Worm (Caenorhabditis elegans) whole organism, L2 larva: ENCODE data around the gene nhr-19.

ENCODE experiments used
- C34F6.9 ChIP-seq: fragments of 150-350 bp; optimal IDR thresholded peaks from 2 replicates; lab custom pipeline; 2014; ENCODE audit warnings: missing biosample characterization, missing genetic modification characterization
- F13H6.1 ChIP-seq: sonication (generic microtip); optimal IDR thresholded peaks from 2 replicates; lab custom pipeline; 2016; ENCODE audit warnings: missing genetic modification characterization, missing compliant biosample characterization
- R02D3.7 ChIP-seq: fragments of 150-350 bp; optimal IDR thresholded peaks from 2 replicates; lab custom pipeline; 2014; ENCODE audit warnings: missing biosample characterization, missing genetic modification characterization
- Y55F3AM.14 ChIP-seq: fragments of 200-800 bp; sonication (Bioruptor generic); optimal IDR thresholded peaks from 2 replicates; lab custom pipeline; 2018; ENCODE audit warnings: mild to moderate bottlenecking, missing genetic modification characterization, missing compliant biosample characterization
- ZK546.5 ChIP-seq: sonication (generic microtip); optimal IDR thresholded peaks from 2 replicates; lab custom pipeline; 2017; ENCODE audit warnings: missing biosample characterization, missing genetic modification characterization
- ama-1 ChIP-seq: fragments of 150-350 bp; optimal IDR thresholded peaks from 2 replicates; lab custom pipeline; 2018; ENCODE audit warnings: inconsistent platforms
- blmp-1 ChIP-seq: sonication (generic microtip); optimal IDR thresholded peaks from 2 replicates; lab custom pipeline; 2017; ENCODE audit warnings: missing genetic modification characterization, mild to moderate bottlenecking, missing compliant biosample characterization, antibody characterized with exemption, moderate library complexity; ENCODE audit not compliant: insufficient read depth
- ceh-16 ChIP-seq: fragments of 150-350 bp; optimal IDR thresholded peaks from 2 replicates; lab custom pipeline; 2014; ENCODE audit warnings: missing biosample characterization, missing genetic modification characterization
- ceh-82 ChIP-seq: fragments of 150-350 bp; optimal IDR thresholded peaks from 2 replicates; lab custom pipeline; 2014; ENCODE audit warnings: missing biosample characterization, missing genetic modification characterization
- crh-2 ChIP-seq: sonication (generic microtip); optimal IDR thresholded peaks from 2 replicates; lab custom pipeline; 2017; ENCODE audit warnings: missing biosample characterization, missing genetic modification characterization
- dmd-4 ChIP-seq: sonication (generic microtip); optimal IDR thresholded peaks from 2 replicates; lab custom pipeline; 2017; ENCODE audit warnings: missing biosample characterization, missing genetic modification characterization
- elt-1 ChIP-seq: fragments of 150-350 bp; optimal IDR thresholded peaks from 2 replicates; lab custom pipeline; 2014; ENCODE audit warnings: missing biosample characterization, missing genetic modification characterization
- elt-3 ChIP-seq: sonication (generic microtip); optimal IDR thresholded peaks from 2 replicates; lab custom pipeline; 2017; ENCODE audit warnings: missing biosample characterization, missing genetic modification characterization
- fos-1 ChIP-seq: fragments of 150-350 bp; optimal IDR thresholded peaks from 2 replicates; lab custom pipeline; 2014; ENCODE audit warnings: missing biosample characterization, missing genetic modification characterization
- gmeb-1 ChIP-seq: fragments of 150-350 bp; optimal IDR thresholded peaks from 2 replicates; lab custom pipeline; 2014; ENCODE audit warnings: missing biosample characterization, missing genetic modification characterization
- lin-11 ChIP-seq: fragments of 150-350 bp; sonication (generic microtip); optimal IDR thresholded peaks from 2 replicates; lab custom pipeline; 2014; ENCODE audit warnings: missing biosample characterization, missing genetic modification characterization, inconsistent platforms, mixed read lengths
- lin-13 ChIP-seq: fragments of 150-350 bp; optimal IDR thresholded peaks from 2 replicates; lab custom pipeline; 2014; ENCODE audit warnings: missing biosample characterization, missing genetic modification reagents, missing genetic modification characterization
- lsy-2 ChIP-seq, 2 experiments: fragments of 150-350 bp in 1 of 2; sonication (generic microtip) in 1 of 2; optimal IDR thresholded peaks; 2 replicates each; lab custom pipeline; 2014 to 2017; ENCODE audit warnings: missing biosample characterization in 2 of 2, missing genetic modification characterization in 2 of 2
- mbf-1 ChIP-seq: sonication (generic microtip); optimal IDR thresholded peaks from 2 replicates; lab custom pipeline; 2017; ENCODE audit warnings: missing biosample characterization, missing genetic modification characterization
- nhr-10 ChIP-seq: sonication (generic microtip); optimal IDR thresholded peaks from 2 replicates; lab custom pipeline; 2017; ENCODE audit warnings: missing biosample characterization, missing genetic modification characterization
- nhr-11 ChIP-seq: fragments of 150-350 bp; optimal IDR thresholded peaks from 2 replicates; lab custom pipeline; 2014; ENCODE audit warnings: missing biosample characterization, missing genetic modification characterization
- nhr-12 ChIP-seq: fragments of 150-350 bp; optimal IDR thresholded peaks from 2 replicates; lab custom pipeline; 2014; ENCODE audit warnings: missing biosample characterization, missing genetic modification characterization
- nhr-129 ChIP-seq: fragments of 150-350 bp; optimal IDR thresholded peaks from 2 replicates; lab custom pipeline; 2014; ENCODE audit warnings: missing biosample characterization, missing genetic modification characterization
- nhr-21 ChIP-seq: fragments of 150-350 bp; optimal IDR thresholded peaks from 2 replicates; lab custom pipeline; 2014; ENCODE audit warnings: missing biosample characterization, missing genetic modification characterization
- nhr-237 ChIP-seq: fragments of 150-350 bp; optimal IDR thresholded peaks from 2 replicates; lab custom pipeline; 2014; ENCODE audit warnings: missing biosample characterization, missing genetic modification characterization
- nhr-25 ChIP-seq: fragments of 150-350 bp; sonication (generic microtip); optimal IDR thresholded peaks from 3 replicates; lab custom pipeline; 2014; ENCODE audit warnings: missing biosample characterization, missing genetic modification characterization
- nhr-6 ChIP-seq: fragments of 150-350 bp; optimal IDR thresholded peaks from 2 replicates; lab custom pipeline; 2014; ENCODE audit warnings: missing biosample characterization, missing genetic modification characterization
- sma-3 ChIP-seq: sonication (generic microtip); optimal IDR thresholded peaks from 2 replicates; lab custom pipeline; 2016; ENCODE audit warnings: missing genetic modification reagents, missing genetic modification characterization, missing compliant biosample characterization
- sma-9 ChIP-seq, 2 experiments: fragments of 150-350 bp in 1 of 2; sonication (generic microtip) in 1 of 2; optimal IDR thresholded peaks; 2 replicates each; lab custom pipeline; 2014 to 2016; ENCODE audit warnings: missing genetic modification characterization in 2 of 2, mild to moderate bottlenecking in 1 of 2, missing biosample characterization in 1 of 2, missing compliant biosample characterization in 1 of 2, missing genetic modification reagents in 1 of 2, moderate library complexity in 1 of 2
- snpc-4 ChIP-seq: fragments of 150-350 bp; optimal IDR thresholded peaks from 2 replicates; lab custom pipeline; 2014; ENCODE audit warnings: missing biosample characterization, missing genetic modification characterization
- unc-39 ChIP-seq: fragments of 150-350 bp; optimal IDR thresholded peaks from 2 replicates; lab custom pipeline; 2014; ENCODE audit warnings: missing biosample characterization, missing genetic modification characterization
- unc-55 ChIP-seq: fragments of 150-350 bp; sonication (generic microtip); optimal IDR thresholded peaks from 3 replicates; lab custom pipeline; 2014; ENCODE audit warnings: missing biosample characterization, missing genetic modification reagents, missing genetic modification characterization
- unc-62 ChIP-seq: fragments of 150-350 bp; optimal IDR thresholded peaks from 2 replicates; lab custom pipeline; 2014; ENCODE audit warnings: missing biosample characterization, missing genetic modification reagents, missing genetic modification characterization
- zag-1 ChIP-seq: fragments of 150-350 bp; optimal IDR thresholded peaks from 2 replicates; lab custom pipeline; 2014; ENCODE audit warnings: missing biosample characterization, missing genetic modification characterization
- ztf-4 ChIP-seq: fragments of 150-350 bp; optimal IDR thresholded peaks from 2 replicates; lab custom pipeline; 2014; ENCODE audit warnings: missing biosample characterization, missing genetic modification characterization

nhr-19 gene

ce11 chrII:9624110-9624695 is 18.9 kb upstream of the nhr-19 start, which contains the start of the genes dnj-20 and ZK1307.8:
TSS of gene dnj-20 (minus strand) at chrII:9624176.
TSS of gene ZK1307.8 (plus strand) at chrII:9624613.
- no peak for TF ChIP-seq nhr-10 (tag; lab: Kevin White, UChicago)
- no peak for TF ChIP-seq nhr-25 (tag; lab: Kevin White, UChicago)
- TF ChIP-seq unc-55 (GFP tag; lab: Kevin White, UChicago) = peak; percentile 38
- peak; percentile 23 for TF ChIP-seq fos-1 (tag; lab: Kevin White, UChicago)
- no peak for TF ChIP-seq ceh-16 (tag; lab: Kevin White, UChicago)
- TF ChIP-seq zag-1 (tag; lab: Kevin White, UChicago) = no peak
- peak; percentile 79 for TF ChIP-seq crh-2 (tag; lab: Kevin White, UChicago)
- TF ChIP-seq C34F6.9 = peak; percentile 43
- TF ChIP-seq lsy-2 (tag; optimal IDR thresholded peaks at IDR 0.05; lab: Kevin White, UChicago) = peak in 1 of 2 experiments; percentile 55
- TF ChIP-seq snpc-4 (tag; lab: Kevin White, UChicago) = no peak
- peak; percentile 15 for TF ChIP-seq gmeb-1 (tag; lab: Kevin White, UChicago)
- no peak for TF ChIP-seq nhr-21 (tag; lab: Kevin White, UChicago)
- TF ChIP-seq ceh-82 = no peak

- peak; percentile 13 for TF ChIP-seq blmp-1 (tag; lab: Kevin White, UChicago)
- TF ChIP-seq C34F6.9 = peak; percentile 21
- no peak for TF ChIP-seq nhr-129 (tag; lab: Kevin White, UChicago)
- TF ChIP-seq F13H6.1 (tag; lab: Kevin White, UChicago) = peak; percentile 43
- peak; percentile 9 for TF ChIP-seq sma-9 (GFP tag; optimal IDR thresholded peaks at IDR 0.05; lab: Kevin White, UChicago)
- TF ChIP-seq sma-9 (tag; optimal IDR thresholded peaks at IDR 0.05; lab: Kevin White, UChicago) = no peak
- TF ChIP-seq crh-2 (tag; lab: Kevin White, UChicago) = peak; percentile 40
Measured at ce11 chrII:9621913-9622348, 16.6 kb upstream of the nhr-19 start.

ce11 chrII:9621121-9621520 is 15.8 kb upstream of the nhr-19 start:
- peak; percentile 43 for TF ChIP-seq nhr-129 (tag; lab: Kevin White, UChicago)
- peak; percentile 50 for TF ChIP-seq sma-9 (GFP tag; optimal IDR thresholded peaks at IDR 0.05; lab: Kevin White, UChicago)
- no peak for TF ChIP-seq sma-9 (tag; optimal IDR thresholded peaks at IDR 0.05; lab: Kevin White, UChicago)
- no peak for TF ChIP-seq sma-3 (GFP tag; lab: Kevin White, UChicago)
- no peak for TF ChIP-seq nhr-237 (tag; lab: Kevin White, UChicago)
- TF ChIP-seq lsy-2 (tag; optimal IDR thresholded peaks at IDR 0.05; lab: Kevin White, UChicago) = peak in 1 of 2 experiments; percentile 24
- TF ChIP-seq C34F6.9 = peak; percentile 61
- peak; percentile 70 for TF ChIP-seq F13H6.1 (tag; lab: Kevin White, UChicago)
- TF ChIP-seq unc-55 (GFP tag; lab: Kevin White, UChicago) = peak; percentile 1
- no peak for TF ChIP-seq ZK546.5 (tag; lab: Kevin White, UChicago)

ce11 chrII:9620616-9621015 is 15.3 kb upstream of the nhr-19 start:
- TF ChIP-seq sma-3 (GFP tag; lab: Kevin White, UChicago) (peak; percentile 1), nhr-25 (tag; lab: Kevin White, UChicago) (peak; percentile 59), nhr-6 (tag; lab: Kevin White, UChicago) (peak; percentile 29), elt-3 (tag; lab: Kevin White, UChicago) (no peak), blmp-1 (tag; lab: Kevin White, UChicago) (peak; percentile 4), sma-9 (GFP tag; optimal IDR thresholded peaks at IDR 0.05; lab: Kevin White, UChicago) (peak; percentile 15), sma-9 (tag; optimal IDR thresholded peaks at IDR 0.05; lab: Kevin White, UChicago) (no peak)

- TF ChIP-seq ama-1 (lab: Kevin White, UChicago) = peak; percentile 33
- peak; percentile 13 for TF ChIP-seq F13H6.1 (tag; lab: Kevin White, UChicago)
- TF ChIP-seq nhr-237 (tag; lab: Kevin White, UChicago) = no peak
- TF ChIP-seq fos-1 (tag; lab: Kevin White, UChicago) = peak; percentile 45
- no peak for TF ChIP-seq dmd-4 (tag; lab: Kevin White, UChicago)
Measured at ce11 chrII:9619995-9620535, 14.7 kb upstream of the nhr-19 start.

- TF ChIP-seq nhr-21 (tag; lab: Kevin White, UChicago) (peak; percentile 67), nhr-237 (tag; lab: Kevin White, UChicago) (no peak), ama-1 (lab: Kevin White, UChicago) (peak; percentile 19), unc-39 (no peak), F13H6.1 (tag; lab: Kevin White, UChicago) (peak; percentile 70), C34F6.9 (peak; percentile 41), R02D3.7 (no peak), Y55F3AM.14 (no peak), mbf-1 (tag; lab: Kevin White, UChicago) (no peak), unc-62 (GFP tag; lab: Kevin White, UChicago) (no peak), zag-1 (tag; lab: Kevin White, UChicago) (no peak), nhr-12 (tag; lab: Kevin White, UChicago) (no peak), crh-2 (tag; lab: Kevin White, UChicago) (peak; percentile 45), nhr-25 (tag; lab: Kevin White, UChicago) (peak; percentile 31), gmeb-1 (tag; lab: Kevin White, UChicago) (no peak), elt-3 (tag; lab: Kevin White, UChicago) (no peak), elt-1 (tag; lab: Kevin White, UChicago) (peak; percentile 81), blmp-1 (tag; lab: Kevin White, UChicago) (peak; percentile 13), ztf-4 (no peak), lin-11 (tag; lab: Kevin White, UChicago) (no peak), lin-13 (peak; percentile 5), sma-9 (GFP tag; optimal IDR thresholded peaks at IDR 0.05; lab: Kevin White, UChicago) (peak; percentile 39), sma-9 (tag; optimal IDR thresholded peaks at IDR 0.05; lab: Kevin White, UChicago) (no peak), nhr-11 (tag; lab: Kevin White, UChicago) (no peak)
Measured at ce11 chrII:9619402-9619862, 14.1 kb upstream of the nhr-19 start.
